Fruit fly (Drosophila melanogaster) whole organism, adult: Measurements from ENCODE around the gene CG5172.

ENCODE experiments used
- CG11617 ChIP-seq: fragments of 200-800 bp; sonication (Bioruptor generic); optimal IDR thresholded peaks from 2 replicates; lab custom pipeline; 2017; ENCODE audit warnings: mild to moderate bottlenecking, missing biosample characterization, missing genetic modification reagents, missing genetic modification characterization
- CG14711 ChIP-seq: fragments of 200-800 bp; sonication (Bioruptor generic); optimal IDR thresholded peaks from 2 replicates; lab custom pipeline; 2018; ENCODE audit warnings: missing biosample characterization, mild to moderate bottlenecking, missing genetic modification characterization, moderate library complexity
- CG1620 ChIP-seq: fragments of 200-800 bp; sonication (Bioruptor generic); optimal IDR thresholded peaks from 2 replicates; lab custom pipeline; 2016; ENCODE audit warnings: missing biosample characterization, missing genetic modification characterization
- CG33017 ChIP-seq: fragments of 200-800 bp; sonication (Bioruptor generic); optimal IDR thresholded peaks from 2 replicates; lab custom pipeline; 2018; ENCODE audit warnings: missing biosample characterization, mild to moderate bottlenecking, missing genetic modification characterization, moderate library complexity
- CG7045 ChIP-seq: fragments of 200-800 bp; sonication (Bioruptor generic); optimal IDR thresholded peaks from 2 replicates; lab custom pipeline; 2017; ENCODE audit warnings: missing biosample characterization, mild to moderate bottlenecking, missing genetic modification characterization
- Hr96 ChIP-seq: fragments of 200-800 bp; sonication (Bioruptor generic); optimal IDR thresholded peaks from 2 replicates; lab custom pipeline; 2016; ENCODE audit warnings: missing biosample characterization, missing genetic modification characterization
- Mnt ChIP-seq: fragments of 200-800 bp; sonication (Bioruptor generic); optimal IDR thresholded peaks from 2 replicates; lab custom pipeline; 2016; ENCODE audit warnings: missing biosample characterization, mild to moderate bottlenecking, missing genetic modification characterization
- ovo ChIP-seq: fragments of 200-800 bp; sonication (Bioruptor generic); optimal IDR thresholded peaks from 2 replicates; lab custom pipeline; 2016; ENCODE audit warnings: missing biosample characterization, missing genetic modification characterization
- tj ChIP-seq: fragments of 200-800 bp; sonication (Bioruptor generic); optimal IDR thresholded peaks from 3 replicates; lab custom pipeline; 2017; ENCODE audit warnings: missing biosample characterization, mild to moderate bottlenecking, missing genetic modification characterization, moderate library complexity
- toe ChIP-seq: fragments of 200-800 bp; sonication (Bioruptor generic); optimal IDR thresholded peaks from 2 replicates; lab custom pipeline; 2016; ENCODE audit warnings: missing biosample characterization, missing genetic modification characterization

DNA sequence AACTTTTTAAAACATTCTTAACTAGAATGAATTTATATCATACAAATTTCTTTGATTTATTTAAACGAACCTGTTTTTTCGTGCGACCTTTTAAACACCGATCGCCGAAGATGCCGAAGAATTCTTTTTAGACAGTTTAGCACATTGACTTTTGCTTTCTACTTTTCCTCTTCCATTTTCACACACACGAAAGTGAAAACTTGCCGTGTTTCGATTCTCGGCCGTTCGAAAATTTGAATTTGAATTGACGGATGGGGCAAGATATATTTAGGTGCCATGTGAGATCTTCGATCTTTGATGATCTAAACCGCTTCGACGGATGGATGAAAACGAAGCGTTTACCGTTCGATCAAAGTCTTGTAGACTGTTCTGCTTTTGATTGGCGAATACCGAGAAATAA is 34.4 kb downstream of the CG5172 start:
- TF ChIP-seq CG11617 (GFP tag; lab: Kevin White, UChicago) = no peak
- TF ChIP-seq CG1620 (GFP tag; lab: Kevin White, UChicago) = no peak
- no peak for TF ChIP-seq tj
- TF ChIP-seq ovo (GFP tag; lab: Kevin White, UChicago) = no peak
- TF ChIP-seq toe (GFP tag; lab: Kevin White, UChicago) = no peak
- TF ChIP-seq CG7045 = no peak
- no peak for TF ChIP-seq CG33017 (tag; lab: Kevin White, UChicago)
- TF ChIP-seq Mnt (GFP tag; lab: Kevin White, UChicago) = no peak
- no peak for TF ChIP-seq CG14711 (tag; lab: Kevin White, UChicago)
- TF ChIP-seq Hr96 = no peak
